Fruit fly (Drosophila melanogaster) whole organism, adult: Measurements from ENCODE around the gene Catsup.

Experiments used
- CG12768 ChIP-seq: fragments of 200-800 bp; sonication (Bioruptor generic); optimal IDR thresholded peaks from 2 replicates; lab custom pipeline; 2017; ENCODE audit warnings: missing biosample characterization, missing genetic modification characterization, mild to moderate bottlenecking, moderate library complexity, missing genetic modification reagents
- CG14711 ChIP-seq: fragments of 200-800 bp; sonication (Bioruptor generic); optimal IDR thresholded peaks from 2 replicates; lab custom pipeline; 2018; ENCODE audit warnings: missing biosample characterization, mild to moderate bottlenecking, missing genetic modification characterization, moderate library complexity
- CG1620 ChIP-seq: fragments of 200-800 bp; sonication (Bioruptor generic); optimal IDR thresholded peaks from 2 replicates; lab custom pipeline; 2016; ENCODE audit warnings: missing biosample characterization, missing genetic modification characterization
- CG33017 ChIP-seq: fragments of 200-800 bp; sonication (Bioruptor generic); optimal IDR thresholded peaks from 2 replicates; lab custom pipeline; 2018; ENCODE audit warnings: missing biosample characterization, mild to moderate bottlenecking, missing genetic modification characterization, moderate library complexity
- CG7045 ChIP-seq: fragments of 200-800 bp; sonication (Bioruptor generic); optimal IDR thresholded peaks from 2 replicates; lab custom pipeline; 2017; ENCODE audit warnings: missing biosample characterization, mild to moderate bottlenecking, missing genetic modification characterization
- CG7101 ChIP-seq: fragments of 200-800 bp; sonication (Bioruptor generic); optimal IDR thresholded peaks from 2 replicates; lab custom pipeline; 2018; ENCODE audit warnings: missing biosample characterization, mild to moderate bottlenecking, missing genetic modification characterization, moderate library complexity
- Hr96 ChIP-seq: fragments of 200-800 bp; sonication (Bioruptor generic); optimal IDR thresholded peaks from 2 replicates; lab custom pipeline; 2016; ENCODE audit warnings: missing biosample characterization, missing genetic modification characterization
- Mnt ChIP-seq: fragments of 200-800 bp; sonication (Bioruptor generic); optimal IDR thresholded peaks from 2 replicates; lab custom pipeline; 2016; ENCODE audit warnings: missing biosample characterization, mild to moderate bottlenecking, missing genetic modification characterization
- cic ChIP-seq: fragments of 200-800 bp; sonication (Bioruptor generic); optimal IDR thresholded peaks from 2 replicates; lab custom pipeline; 2017; ENCODE audit warnings: missing biosample characterization, mild to moderate bottlenecking, missing genetic modification characterization, moderate library complexity
- cnc ChIP-seq, 2 experiments: fragments of >200 bp; optimal IDR thresholded peaks; 2 replicates each; lab custom pipeline; 2017
- ovo ChIP-seq: fragments of 200-800 bp; sonication (Bioruptor generic); optimal IDR thresholded peaks from 2 replicates; lab custom pipeline; 2016; ENCODE audit warnings: missing biosample characterization, missing genetic modification characterization

dm6 chr2L:19088895-19089294, 47.2 kb downstream of the Catsup start:
- TF ChIP-seq cic (GFP tag; lab: Kevin White, UChicago): no peak
- no peak for TF ChIP-seq CG33017 (tag; lab: Kevin White, UChicago)
- TF ChIP-seq Hr96 (GFP tag; lab: Kevin White, UChicago): no peak
- TF ChIP-seq Mnt (GFP tag; lab: Kevin White, UChicago): no peak
- TF ChIP-seq CG12768 (GFP tag; lab: Kevin White, UChicago): no peak
- TF ChIP-seq CG1620 (GFP tag; lab: Kevin White, UChicago): no peak
- TF ChIP-seq CG7045 (GFP tag; lab: Kevin White, UChicago): no peak
- no peak for TF ChIP-seq CG14711 (tag; lab: Kevin White, UChicago)
- no peak for TF ChIP-seq ovo (GFP tag; lab: Kevin White, UChicago)
- no peak for TF ChIP-seq CG7101 (tag; lab: Kevin White, UChicago)
- TF ChIP-seq cnc (optimal IDR thresholded peaks at IDR 0.05; lab: Kevin White, UChicago): no peak
